Worm (Caenorhabditis elegans): Measurements from ENCODE around the gene Y37D8A.16.

DNA sequence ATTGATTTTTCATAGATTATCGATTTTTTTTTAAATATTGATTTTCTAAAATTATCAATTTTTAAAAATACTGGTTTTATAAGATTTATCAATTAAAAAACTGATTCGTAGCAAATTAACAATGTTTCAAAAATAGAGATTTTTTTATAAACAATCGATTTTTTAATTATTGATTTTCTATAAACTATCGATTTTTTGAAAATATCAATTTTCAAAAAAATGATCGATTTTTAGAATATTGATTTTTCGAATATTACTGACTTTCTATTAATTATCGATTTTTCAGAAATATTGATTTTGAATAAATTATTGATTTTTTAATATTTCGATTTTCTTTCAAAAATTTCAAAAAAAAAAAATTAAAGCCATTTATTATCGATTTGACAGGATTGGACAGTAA is 34.1 kb upstream of the Y37D8A.16 start:
- TF ChIP-seq ets-4 (tag; optimal IDR thresholded peaks at IDR 0.05), result no peak
- no peak for TF ChIP-seq pqm-1 (tag; optimal IDR thresholded peaks at IDR 0.05)
- TF ChIP-seq pha-4 (tag; optimal IDR thresholded peaks at IDR 0.05), result no peak
- no peak for TF ChIP-seq hlh-6 (tag; optimal IDR thresholded peaks at IDR 0.05)
- TF ChIP-seq ama-1 (optimal IDR thresholded peaks at IDR 0.05), result no peak
- TF ChIP-seq dve-1 (tag; optimal IDR thresholded peaks at IDR 0.05), result no peak
- no peak for TF ChIP-seq nhr-11 (tag; optimal IDR thresholded peaks at IDR 0.05)
- TF ChIP-seq hlh-13 (GFP tag; optimal IDR thresholded peaks at IDR 0.05), result no peak
- TF ChIP-seq ceh-19 (GFP tag; optimal IDR thresholded peaks at IDR 0.05), result no peak
- TF ChIP-seq che-1 (tag; optimal IDR thresholded peaks at IDR 0.05), result no peak
